Fruit fly (Drosophila melanogaster) whole organism, embryonic: Measurements from ENCODE around the gene Bmcp.

Experiments used
- CG10147 ChIP-seq: fragments of 200-800 bp; sonication (Bioruptor generic); optimal IDR thresholded peaks from 2 replicates; lab custom pipeline; 2019; ENCODE audit warnings: missing biosample characterization, mild to moderate bottlenecking, missing genetic modification characterization, moderate library complexity
- CG9437 ChIP-seq: fragments of 200-800 bp; sonication (Bioruptor generic); optimal IDR thresholded peaks from 2 replicates; lab custom pipeline; 2018; ENCODE audit warnings: missing biosample characterization, mild to moderate bottlenecking, missing genetic modification characterization
- Drgx ChIP-seq: fragments of 200-800 bp; sonication (Bioruptor generic); IDR thresholded peaks from 2 replicates; pipeline ENCODE4 v1.3.6; 2022; ENCODE audit warnings: missing biosample characterization, missing genetic modification characterization
- ash1 ChIP-seq: fragments of 200-800 bp; sonication (Bioruptor generic); optimal IDR thresholded peaks from 2 replicates; lab custom pipeline; 2018; ENCODE audit warnings: missing biosample characterization, mild to moderate bottlenecking, missing genetic modification characterization
- dm ChIP-seq: fragments of 200-800 bp; sonication (Bioruptor generic); optimal IDR thresholded peaks from 3 replicates; lab custom pipeline; 2016; ENCODE audit warnings: missing biosample characterization, missing genetic modification characterization
- dysf ChIP-seq: fragments of 200-800 bp; sonication (Bioruptor generic); IDR thresholded peaks from 3 replicates; pipeline ENCODE4 v1.3.6; 2022; ENCODE audit warnings: missing biosample characterization, missing genetic modification characterization
- ind ChIP-seq: fragments of 200-800 bp; sonication (Bioruptor generic); optimal IDR thresholded peaks from 3 replicates; lab custom pipeline; 2016; ENCODE audit warnings: missing biosample characterization, missing genetic modification characterization
- insv ChIP-seq, 2 experiments: fragments of 200-800 bp; sonication (Bioruptor generic); optimal IDR thresholded peaks; 3 replicates each; lab custom pipeline; 2016 to 2018; ENCODE audit warnings: missing biosample characterization in 2 of 2, missing genetic modification characterization in 2 of 2
- pan ChIP-seq, 4 experiments: fragments of >200 bp in 3 of 4; fragments of 200-800 bp in 1 of 4; sonication (Bioruptor generic) in 1 of 4; optimal IDR thresholded peaks in 3 of 4; IDR thresholded peaks in 1 of 4; 2 replicates each; pipeline versions ENCODE4 v1.3.6 to Lab custom; 2017 to 2022; ENCODE audit warnings: missing biosample characterization in 2 of 4, missing genetic modification characterization in 2 of 4, mixed read lengths in 1 of 4
- stc ChIP-seq: fragments of 200-800 bp; sonication (Bioruptor generic); IDR thresholded peaks from 2 replicates; pipeline ENCODE4 v1.3.6; 2022; ENCODE audit warnings: missing biosample characterization, missing genetic modification characterization

DNA sequence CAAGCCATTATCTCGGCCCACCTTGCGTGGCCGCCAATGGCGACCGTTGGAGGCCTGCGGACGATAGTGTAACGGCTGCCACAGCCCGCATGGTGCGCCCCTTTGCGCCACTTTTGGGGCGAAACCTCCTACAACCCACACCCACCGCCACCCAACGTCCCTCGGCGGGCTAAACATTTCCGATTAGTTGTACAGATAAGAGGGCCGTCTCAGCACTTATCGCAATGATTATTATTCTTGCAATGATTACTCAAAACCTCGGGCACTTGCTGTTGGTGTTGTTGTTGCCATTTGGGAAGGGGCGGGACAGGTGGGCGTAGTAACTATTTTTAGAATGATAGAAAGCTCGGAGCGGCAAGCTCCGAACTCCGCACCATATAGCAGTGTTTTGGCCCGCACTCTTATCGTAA lies 51.9 kb downstream of the Bmcp start:
- TF ChIP-seq dm (no peak), ash1 (no peak), CG9437 (GFP tag; lab: Kevin White, UChicago) (no peak), CG10147 (GFP tag; lab: Kevin White, UChicago) (no peak), stc (GFP tag; lab: Robert Waterston, UW) (0 out of 2 replicates have a peak, but pooled peaks have one; percentile 12), insv (GFP tag; optimal IDR thresholded peaks at IDR 0.05; lab: Kevin White, UChicago) (no peak), dysf (GFP tag; lab: Robert Waterston, UW) (no peak), pan (optimal IDR thresholded peaks at IDR 0.05; lab: Kevin White, UChicago) (no peak), pan (GFP tag; optimal IDR thresholded peaks at IDR 0.05 in 1 of 2, IDR thresholded peaks at IDR 0.05 in 1 of 2) (no peak), ind (GFP tag; lab: Kevin White, UChicago) (no peak), Drgx (GFP tag; lab: Robert Waterston, UW) (no peak)
